Worm (Caenorhabditis elegans): ENCODE data around the gene F47B8.5.

- TF ChIP-seq pha-2 (tag; optimal IDR thresholded peaks at IDR 0.05) = no peak
- no peak for TF ChIP-seq pag-3 (tag; optimal IDR thresholded peaks at IDR 0.05; ENCODE audit: borderline replicate concordance)
- TF ChIP-seq fkh-6 (tag; optimal IDR thresholded peaks at IDR 0.05) = no peak
- TF ChIP-seq ama-1 (optimal IDR thresholded peaks at IDR 0.05) = no peak
Observed at ce11 chrV:14372774-14373173, 45.1 kb upstream of the F47B8.5 start, which contains the start of gene unc-39.
